Fruit fly (Drosophila melanogaster) whole organism, prepupa: ENCODE data around the gene CG6951.

Experiments used
- CG11762 ChIP-seq: fragments of 200-800 bp; sonication (Bioruptor generic); optimal IDR thresholded peaks from 3 replicates; lab custom pipeline; 2016; ENCODE audit warnings: missing biosample characterization, missing genetic modification characterization; ENCODE audit not compliant: insufficient read depth
- CG3032 ChIP-seq: fragments of 200-800 bp; optimal IDR thresholded peaks from 2 replicates; lab custom pipeline; 2019; ENCODE audit warnings: missing biosample characterization, mild to moderate bottlenecking, missing genetic modification characterization, moderate library complexity
- CG31627 ChIP-seq: fragments of 200-800 bp; sonication (Bioruptor generic); optimal IDR thresholded peaks from 3 replicates; lab custom pipeline; 2016; ENCODE audit warnings: missing biosample characterization, missing genetic modification characterization
- CG32006 ChIP-seq: fragments of 200-800 bp; sonication (Bioruptor generic); optimal IDR thresholded peaks from 3 replicates; lab custom pipeline; 2017; ENCODE audit warnings: missing biosample characterization, mild to moderate bottlenecking, missing genetic modification characterization
- CG4318 ChIP-seq: fragments of 200-800 bp; sonication (Bioruptor generic); optimal IDR thresholded peaks from 3 replicates; lab custom pipeline; 2017; ENCODE audit warnings: missing biosample characterization, mild to moderate bottlenecking, missing genetic modification characterization
- CG6163 ChIP-seq: fragments of 200-800 bp; sonication (Bioruptor generic); IDR thresholded peaks from 3 replicates; pipeline ENCODE4 v1.3.6; 2022; ENCODE audit warnings: missing biosample characterization, missing genetic modification characterization
- CG6808 ChIP-seq: fragments of 200-800 bp; sonication (Bioruptor generic); optimal IDR thresholded peaks from 3 replicates; lab custom pipeline; 2017; ENCODE audit warnings: missing biosample characterization, missing genetic modification characterization, mild to moderate bottlenecking, moderate library complexity, missing genetic modification reagents
- Eip75B ChIP-seq: fragments of 200-800 bp; sonication (Bioruptor generic); optimal IDR thresholded peaks from 3 replicates; lab custom pipeline; 2016; ENCODE audit warnings: missing biosample characterization, missing genetic modification characterization
- Eip78C ChIP-seq: fragments of 200-800 bp; sonication (Bioruptor generic); peaks from one replicate; lab custom pipeline; 2016; ENCODE audit warnings: missing biosample characterization, missing genetic modification characterization
- Hr4 ChIP-seq: fragments of 200-800 bp; sonication (Bioruptor generic); optimal IDR thresholded peaks from 3 replicates; lab custom pipeline; 2016; ENCODE audit warnings: missing biosample characterization, missing genetic modification characterization
- topi ChIP-seq: fragments of 200-800 bp; sonication (Bioruptor generic); optimal IDR thresholded peaks from 3 replicates; lab custom pipeline; 2016; ENCODE audit warnings: missing biosample characterization, missing genetic modification characterization

The CG6951 gene

dm6 chr3L:20281254-20281653 is 40.2 kb downstream of the CG6951 start:
- TF ChIP-seq Eip75B (GFP tag; lab: Kevin White, UChicago) (no peak), CG31627 (GFP tag; lab: Kevin White, UChicago) (no peak), CG4318 (GFP tag; lab: Kevin White, UChicago) (no peak), CG11762 (GFP tag; lab: Kevin White, UChicago) (no peak), CG6808 (GFP tag; lab: Kevin White, UChicago) (no peak), Hr4 (no peak), topi (GFP tag; lab: Kevin White, UChicago) (no peak)
- TF ChIP-seq, all 60 proteins: peak for 0

dm6 chr3L:20287046-20287445 is 46.0 kb downstream of the CG6951 start:
- TF ChIP-seq CG3032 (tag; lab: Kevin White, UChicago) (no peak), CG6163 (GFP tag; lab: Robert Waterston, UW) (no peak), Eip78C (GFP tag; lab: Kevin White, UChicago) (peak; percentile 5), CG32006 (GFP tag; lab: Kevin White, UChicago) (no peak)
